Worm (Caenorhabditis elegans) whole organism, L1 larva: ENCODE measurements around the gene VC5.2.

Source experiments
- aha-1 ChIP-seq: fragments of 150-350 bp; optimal IDR thresholded peaks from 2 replicates; lab custom pipeline; 2014; ENCODE audit warnings: missing biosample characterization, missing genetic modification characterization
- ceh-8 ChIP-seq: fragments of 200-800 bp; sonication (Bioruptor generic); optimal IDR thresholded peaks from 2 replicates; lab custom pipeline; 2018; ENCODE audit warnings: mild to moderate bottlenecking, missing genetic modification characterization, moderate library complexity, missing compliant biosample characterization
- dsc-1 ChIP-seq: sonication (generic microtip); optimal IDR thresholded peaks from 2 replicates; lab custom pipeline; 2016; ENCODE audit warnings: mild to moderate bottlenecking, missing genetic modification characterization, missing compliant biosample characterization
- efl-1 ChIP-seq, 4 experiments: fragments of 150-350 bp; optimal IDR thresholded peaks in 3 of 4; peaks in 1 of 4; 1 replicate in 1 of 4; 2 replicates in 3 of 4; lab custom pipeline; 2014; ENCODE audit warnings: missing biosample characterization in 2 of 4, missing genetic modification characterization in 2 of 4, missing genetic modification reagents in 2 of 4
- egl-27 ChIP-seq, 2 experiments: fragments of 150-350 bp in 1 of 2; sonication (generic microtip); optimal IDR thresholded peaks; 3 replicates each; lab custom pipeline; 2017 to 2018; ENCODE audit warnings: missing biosample characterization in 2 of 2, missing genetic modification characterization in 2 of 2, missing genetic modification reagents in 2 of 2
- fkh-4 ChIP-seq: sonication (generic microtip); optimal IDR thresholded peaks from 2 replicates; lab custom pipeline; 2016; ENCODE audit warnings: missing compliant biosample characterization, missing genetic modification characterization, borderline replicate concordance
- fos-1 ChIP-seq: fragments of 150-350 bp; optimal IDR thresholded peaks from 2 replicates; lab custom pipeline; 2014; ENCODE audit warnings: missing biosample characterization, missing genetic modification characterization
- lin-14 ChIP-seq: fragments of 200-800 bp; sonication (Bioruptor generic); optimal IDR thresholded peaks from 2 replicates; lab custom pipeline; 2018; ENCODE audit warnings: mild to moderate bottlenecking, missing genetic modification characterization, moderate library complexity, missing compliant biosample characterization
- lin-15B ChIP-seq: fragments of 150-350 bp; sonication (generic microtip); optimal IDR thresholded peaks from 3 replicates; lab custom pipeline; 2014; ENCODE audit warnings: missing biosample characterization, missing genetic modification characterization
- lin-39 ChIP-seq: fragments of 150-350 bp; optimal IDR thresholded peaks from 2 replicates; lab custom pipeline; 2014; ENCODE audit warnings: missing biosample characterization, missing genetic modification reagents, missing genetic modification characterization
- lsy-2 ChIP-seq, 2 experiments: fragments of 150-350 bp; optimal IDR thresholded peaks; 2 replicates each; lab custom pipeline; 2014; ENCODE audit warnings: missing biosample characterization in 2 of 2, missing genetic modification characterization in 2 of 2
- mab-9 ChIP-seq: fragments of 200-800 bp; sonication (Bioruptor generic); IDR thresholded peaks from 2 replicates; pipeline ENCODE4 v1.3.6; 2022; ENCODE audit warnings: missing genetic modification reagents, missing genetic modification characterization, missing compliant biosample characterization
- mdl-1 ChIP-seq, 2 experiments: fragments of 150-350 bp; optimal IDR thresholded peaks; 2 replicates each; lab custom pipeline; 2014 to 2017; ENCODE audit warnings: missing biosample characterization in 2 of 2, missing genetic modification characterization in 2 of 2, inconsistent platforms in 1 of 2
- mep-1 ChIP-seq: fragments of 150-350 bp; optimal IDR thresholded peaks from 2 replicates; lab custom pipeline; 2014; ENCODE audit warnings: missing biosample characterization, missing genetic modification characterization
- nhr-11 ChIP-seq: fragments of 150-350 bp; optimal IDR thresholded peaks from 2 replicates; lab custom pipeline; 2014; ENCODE audit warnings: missing biosample characterization, missing genetic modification characterization
- nhr-20 ChIP-seq: sonication (generic microtip); optimal IDR thresholded peaks from 2 replicates; lab custom pipeline; 2016; ENCODE audit warnings: mild to moderate bottlenecking, missing genetic modification characterization, missing compliant biosample characterization
- nhr-71 ChIP-seq: sonication (generic microtip); optimal IDR thresholded peaks from 2 replicates; lab custom pipeline; 2016; ENCODE audit warnings: mild to moderate bottlenecking, missing genetic modification characterization, moderate library complexity, missing compliant biosample characterization
- nhr-84 ChIP-seq: sonication (generic microtip); optimal IDR thresholded peaks from 2 replicates; lab custom pipeline; 2017; ENCODE audit warnings: missing biosample characterization, missing genetic modification characterization
- nhr-85 ChIP-seq: sonication (generic microtip); peaks from one replicate; lab custom pipeline; 2016; ENCODE audit warnings: missing genetic modification characterization, inconsistent platforms, missing compliant biosample characterization
- nhr-90 ChIP-seq: sonication (generic microtip); optimal IDR thresholded peaks from 2 replicates; lab custom pipeline; 2016; ENCODE audit warnings: mild to moderate bottlenecking, missing genetic modification characterization, missing compliant biosample characterization; ENCODE audit not compliant: poor library complexity
- pax-3 ChIP-seq: fragments of 200-800 bp; sonication (Bioruptor generic); optimal IDR thresholded peaks from 2 replicates; lab custom pipeline; 2018; ENCODE audit warnings: mild to moderate bottlenecking, missing genetic modification characterization, moderate library complexity, missing compliant biosample characterization
- pqm-1 ChIP-seq: sonication (generic microtip); optimal IDR thresholded peaks from 3 replicates; lab custom pipeline; 2017; ENCODE audit warnings: missing biosample characterization, missing genetic modification characterization
- snu-23 ChIP-seq: sonication (generic microtip); optimal IDR thresholded peaks from 2 replicates; lab custom pipeline; 2016; ENCODE audit warnings: missing genetic modification characterization, missing compliant biosample characterization
- sptf-1 ChIP-seq: fragments of 150-350 bp; optimal IDR thresholded peaks from 2 replicates; lab custom pipeline; 2014; ENCODE audit warnings: missing biosample characterization, missing genetic modification characterization
- swsn-7 ChIP-seq: sonication (generic microtip); optimal IDR thresholded peaks from 2 replicates; lab custom pipeline; 2016; ENCODE audit warnings: missing genetic modification characterization, missing compliant biosample characterization
- tbx-2 ChIP-seq: sonication (generic microtip); optimal IDR thresholded peaks from 2 replicates; lab custom pipeline; 2016; ENCODE audit warnings: missing genetic modification characterization, missing compliant biosample characterization
- unc-30 ChIP-seq: sonication (generic microtip); optimal IDR thresholded peaks from 2 replicates; lab custom pipeline; 2017; ENCODE audit warnings: missing biosample characterization, missing genetic modification characterization
- unc-86 ChIP-seq: sonication (generic microtip); optimal IDR thresholded peaks from 2 replicates; lab custom pipeline; 2016; ENCODE audit warnings: missing genetic modification characterization, missing compliant biosample characterization
- unc-98 ChIP-seq: fragments of 200-800 bp; sonication (Bioruptor generic); IDR thresholded peaks from 2 replicates; pipeline ENCODE4 v1.3.6; 2022; ENCODE audit warnings: missing genetic modification characterization, missing compliant biosample characterization
- vab-15 ChIP-seq: sonication (generic microtip); optimal IDR thresholded peaks from 2 replicates; lab custom pipeline; 2017; ENCODE audit warnings: missing genotype, mild to moderate bottlenecking, missing genetic modification characterization, missing compliant biosample characterization

Gene VC5.2

ce11 chrV:7132248-7132647, 46.5 kb downstream of the VC5.2 start, which contains the start of gene sre-10:
Gene sre-10 (plus strand): TSS chrV:7132548.
- TF ChIP-seq mab-9 (GFP tag; lab: Robert Waterston, UW) (no peak), nhr-11 (tag; lab: Kevin White, UChicago) (no peak), egl-27 (tag; optimal IDR thresholded peaks at IDR 0.05; lab: Kevin White, UChicago) (no peak), mdl-1 (tag; optimal IDR thresholded peaks at IDR 0.05; lab: Kevin White, UChicago) (no peak), pax-3 (tag; lab: Kevin White, UChicago) (no peak), lin-14 (GFP tag; lab: Kevin White, UChicago) (no peak), nhr-90 (tag; lab: Kevin White, UChicago) (no peak), dsc-1 (tag; lab: Kevin White, UChicago) (no peak), lsy-2 (tag; optimal IDR thresholded peaks at IDR 0.05; lab: Kevin White, UChicago) (no peak), pqm-1 (tag; lab: Kevin White, UChicago) (no peak), unc-86 (tag; lab: Kevin White, UChicago) (no peak), vab-15 (no peak)

DNA sequence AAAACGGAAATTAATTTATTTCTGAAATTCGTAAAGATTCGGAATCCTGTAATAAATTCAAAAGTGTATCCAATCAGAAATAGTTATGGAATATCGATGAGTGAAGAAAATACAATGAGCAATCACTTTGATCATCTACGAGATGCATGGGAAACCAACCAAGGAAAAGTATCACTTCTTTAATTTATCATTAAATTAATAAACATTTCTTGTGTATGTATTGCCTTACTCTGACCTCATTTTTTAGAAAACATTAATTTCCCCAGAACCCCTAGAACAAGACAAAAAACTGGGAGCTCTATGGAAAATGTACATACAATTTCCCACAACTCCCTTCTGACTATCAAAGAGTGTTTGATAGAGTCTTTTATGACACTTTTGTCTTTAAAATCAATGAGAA, 48.2 kb downstream of the VC5.2 start, which contains the start of gene F10D2.16:
Gene F10D2.16, plus strand, starts transcription at position 301 of the 400 bp plus-strand sequence.
- TF ChIP-seq efl-1 (optimal IDR thresholded peaks at IDR 0.05; lab: Kevin White, UChicago), result no peak
- TF ChIP-seq efl-1 (GFP tag; optimal IDR thresholded peaks at IDR 0.05 in 1 of 2; lab: Kevin White, UChicago), result peak in 1 of 2 experiments; percentile 39
- TF ChIP-seq egl-27 (tag; optimal IDR thresholded peaks at IDR 0.05; lab: Kevin White, UChicago), result no peak
- no peak for TF ChIP-seq nhr-71 (tag; lab: Kevin White, UChicago)
- TF ChIP-seq, all 84 proteins: peak for 1

ce11 chrV:7136859-7137258, 51.1 kb downstream of the VC5.2 start:
- TF ChIP-seq snu-23 (GFP tag; lab: Kevin White, UChicago) (no peak), fkh-4 (tag; lab: Kevin White, UChicago) (no peak), mep-1 (tag; lab: Kevin White, UChicago) (no peak), tbx-2 (tag; lab: Kevin White, UChicago) (no peak), nhr-90 (tag; lab: Kevin White, UChicago) (no peak), lin-39 (tag; lab: Kevin White, UChicago) (no peak), nhr-85 (tag; lab: Kevin White, UChicago) (no peak)
- TF ChIP-seq, all 84 proteins: peak for 0

DNA sequence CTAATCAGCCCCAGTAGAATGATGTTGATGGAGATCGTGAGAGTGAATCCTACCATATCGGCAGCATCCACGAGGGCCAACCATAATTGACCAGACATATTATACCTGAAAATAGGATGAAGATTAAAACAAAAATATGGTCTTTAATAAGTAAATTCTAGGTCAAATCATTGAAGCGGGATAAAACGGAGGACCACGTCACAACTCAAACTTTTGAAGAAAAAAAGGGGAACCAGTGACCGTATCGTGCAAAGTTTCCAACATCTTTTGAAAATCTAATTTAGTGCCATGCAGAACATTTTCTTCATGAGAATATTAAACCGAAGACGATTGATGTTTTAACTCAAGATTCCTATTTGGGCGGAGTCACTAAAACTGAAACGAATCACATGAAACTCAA, 52.6 kb downstream of the VC5.2 start, which contains the start of gene str-112:
Gene str-112, minus strand, starts transcription at position 101 of the 400 bp plus-strand sequence.
- TF ChIP-seq ceh-8 (GFP tag; lab: Kevin White, UChicago), result no peak
- TF ChIP-seq nhr-20 (tag; lab: Kevin White, UChicago), result no peak
- TF ChIP-seq mab-9 (GFP tag; lab: Robert Waterston, UW), result no peak
- TF ChIP-seq swsn-7 (tag; lab: Kevin White, UChicago), result no peak
- TF ChIP-seq vab-15, result no peak
- no peak for TF ChIP-seq dsc-1 (tag; lab: Kevin White, UChicago)
- no peak for TF ChIP-seq lin-15B
- TF ChIP-seq fos-1 (tag; lab: Kevin White, UChicago), result no peak
- no peak for TF ChIP-seq nhr-84
- TF ChIP-seq sptf-1 (tag; lab: Kevin White, UChicago), result no peak
- TF ChIP-seq mep-1 (tag; lab: Kevin White, UChicago), result no peak
- no peak for TF ChIP-seq aha-1
- TF ChIP-seq unc-30 (tag; lab: Kevin White, UChicago), result no peak
- TF ChIP-seq tbx-2 (tag; lab: Kevin White, UChicago), result no peak
- TF ChIP-seq unc-98 (GFP tag; lab: Robert Waterston, UW), result no peak
